Fruit fly (Drosophila melanogaster) whole organism, pupa: Measurements from ENCODE around the gene H15.

ENCODE experiments used
- CG10348 ChIP-seq: fragments of 200-800 bp; sonication (Bioruptor generic); IDR thresholded peaks from 2 replicates; pipeline ENCODE4 v1.3.6; 2022; ENCODE audit warnings: missing biosample characterization, missing genetic modification characterization
- CG12605 ChIP-seq: fragments of 200-800 bp; sonication (Bioruptor generic); IDR thresholded peaks from 2 replicates; pipeline ENCODE4 v1.3.6; 2022; ENCODE audit warnings: missing biosample characterization, missing genetic modification characterization
- CG13204 ChIP-seq: fragments of 200-800 bp; sonication (Bioruptor generic); optimal IDR thresholded peaks from 2 replicates; lab custom pipeline; 2018; ENCODE audit warnings: missing biosample characterization, mild to moderate bottlenecking, missing genetic modification characterization, moderate library complexity
- CG14655 ChIP-seq: fragments of 200-800 bp; sonication (Bioruptor generic); optimal IDR thresholded peaks from 3 replicates; lab custom pipeline; 2017; ENCODE audit warnings: mild to moderate bottlenecking, missing biosample characterization, missing genetic modification reagents, missing genetic modification characterization
- CG15710 ChIP-seq: fragments of 200-800 bp; sonication (Bioruptor generic); optimal IDR thresholded peaks from 2 replicates; lab custom pipeline; 2018; ENCODE audit warnings: missing biosample characterization, mild to moderate bottlenecking, missing genetic modification characterization, moderate library complexity
- CG17806 ChIP-seq: fragments of 200-800 bp; sonication (Bioruptor generic); optimal IDR thresholded peaks from 2 replicates; lab custom pipeline; 2018; ENCODE audit warnings: missing biosample characterization, mild to moderate bottlenecking, missing genetic modification characterization, moderate library complexity
- CG32121 ChIP-seq: fragments of 200-800 bp; sonication (Bioruptor generic); IDR thresholded peaks from 2 replicates; pipeline ENCODE4 v1.3.6; 2022; ENCODE audit warnings: missing biosample characterization, missing genetic modification characterization
- CG34367 ChIP-seq: fragments of 200-800 bp; sonication (Bioruptor generic); optimal IDR thresholded peaks from 2 replicates; lab custom pipeline; 2018; ENCODE audit warnings: missing biosample characterization, mild to moderate bottlenecking, missing genetic modification characterization
- CG4496 ChIP-seq: fragments of 200-800 bp; sonication (Bioruptor generic); IDR thresholded peaks from 3 replicates; pipeline ENCODE4 v1.3.6; 2022; ENCODE audit warnings: missing biosample characterization, missing genetic modification characterization
- CG8159 ChIP-seq: fragments of 200-800 bp; sonication (Bioruptor generic); optimal IDR thresholded peaks from 3 replicates; lab custom pipeline; 2018; ENCODE audit warnings: missing biosample characterization, mild to moderate bottlenecking, missing genetic modification characterization, moderate library complexity
- CG8301 ChIP-seq: fragments of 200-800 bp; sonication (Bioruptor generic); optimal IDR thresholded peaks from 2 replicates; lab custom pipeline; 2018; ENCODE audit warnings: missing biosample characterization, mild to moderate bottlenecking, missing genetic modification characterization
- CG9948 ChIP-seq: fragments of 200-800 bp; sonication (Bioruptor generic); optimal IDR thresholded peaks from 2 replicates; lab custom pipeline; 2018; ENCODE audit warnings: missing biosample characterization, mild to moderate bottlenecking, missing genetic modification characterization, moderate library complexity
- D1 ChIP-seq: fragments of 200-800 bp; sonication (Bioruptor generic); optimal IDR thresholded peaks from 2 replicates; lab custom pipeline; 2018; ENCODE audit warnings: missing biosample characterization, mild to moderate bottlenecking, missing genetic modification characterization, moderate library complexity
- EcR ChIP-seq: fragments of 200-800 bp; sonication (Bioruptor generic); optimal IDR thresholded peaks from 3 replicates; lab custom pipeline; 2019; ENCODE audit warnings: missing biosample characterization, missing genetic modification characterization, mild to moderate bottlenecking, moderate library complexity, missing genetic modification reagents
- Ets98B ChIP-seq: fragments of 200-800 bp; sonication (Bioruptor generic); IDR thresholded peaks from 2 replicates; pipeline ENCODE4 v1.3.6; 2022; ENCODE audit warnings: missing biosample characterization, missing genetic modification characterization
- Pif1A ChIP-seq: fragments of 200-800 bp; sonication (Bioruptor generic); optimal IDR thresholded peaks from 3 replicates; lab custom pipeline; 2016; ENCODE audit warnings: missing biosample characterization, missing genetic modification characterization
- Pif1B ChIP-seq: fragments of 200-800 bp; sonication (Bioruptor generic); optimal IDR thresholded peaks from 3 replicates; lab custom pipeline; 2016; ENCODE audit warnings: missing biosample characterization, missing genetic modification characterization
- Snoo ChIP-seq: fragments of 200-800 bp; sonication (Bioruptor generic); optimal IDR thresholded peaks from 3 replicates; lab custom pipeline; 2017; ENCODE audit warnings: missing biosample characterization, mild to moderate bottlenecking, missing genetic modification characterization, inconsistent platforms
- fd96Ca ChIP-seq: fragments of 200-800 bp; sonication (Bioruptor generic); IDR thresholded peaks from 3 replicates; pipeline ENCODE4 v1.3.6; 2022; ENCODE audit warnings: missing biosample characterization, missing genetic modification characterization
- gl ChIP-seq: fragments of 200-800 bp; sonication (Bioruptor generic); optimal IDR thresholded peaks from 2 replicates; lab custom pipeline; 2018; ENCODE audit warnings: missing biosample characterization, mild to moderate bottlenecking, missing genetic modification characterization
- rn ChIP-seq: fragments of 200-800 bp; sonication (Bioruptor generic); IDR thresholded peaks from 2 replicates; pipeline ENCODE4 v1.3.6; 2022; ENCODE audit warnings: missing biosample characterization, missing genetic modification characterization

Gene H15

dm6 chr2L:5442406-5443035 lies 38.4 kb downstream of the H15 start:
- TF ChIP-seq CG8159 (tag; lab: Kevin White, UChicago) (no peak), CG9948 (tag; lab: Kevin White, UChicago) (no peak), CG14655 (GFP tag; lab: Kevin White, UChicago) (no peak), CG17806 (tag; lab: Kevin White, UChicago) (no peak)

dm6 chr2L:5444675-5445074 lies 40.6 kb downstream of the H15 start:
- TF ChIP-seq D1 (tag; lab: Kevin White, UChicago): no peak
- peak; percentile 72 for TF ChIP-seq CG9948 (tag; lab: Kevin White, UChicago)
- TF ChIP-seq rn (GFP tag; lab: Robert Waterston, UW): no peak
- peak; percentile 67 for TF ChIP-seq CG34367 (tag; lab: Kevin White, UChicago)
- peak; percentile 62 for TF ChIP-seq CG13204 (GFP tag; lab: Kevin White, UChicago)
- TF ChIP-seq CG14655 (GFP tag; lab: Kevin White, UChicago): peak; percentile 61
- TF ChIP-seq CG10348 (GFP tag; lab: Robert Waterston, UW): no peak
- peak; percentile 88 for TF ChIP-seq CG15710
- TF ChIP-seq Pif1B (GFP tag; lab: Kevin White, UChicago): peak; percentile 62
- peak; percentile 85 for TF ChIP-seq CG8159 (tag; lab: Kevin White, UChicago)
- TF ChIP-seq Snoo (tag; lab: Kevin White, UChicago): peak; percentile 72
- TF ChIP-seq Ets98B: no peak
- TF ChIP-seq CG32121: no peak
- peak; percentile 50 for TF ChIP-seq gl
- no peak for TF ChIP-seq CG4496 (GFP tag; lab: Robert Waterston, UW)
- peak; percentile 80 for TF ChIP-seq EcR (GFP tag; lab: Kevin White, UChicago)
- 0 out of 3 replicates have a peak, but pooled peaks have one; percentile 16 for TF ChIP-seq fd96Ca (GFP tag; lab: Robert Waterston, UW)
- TF ChIP-seq CG17806 (tag; lab: Kevin White, UChicago): peak; percentile 73
- peak; percentile 31 for TF ChIP-seq CG8301
- peak; percentile 57 for TF ChIP-seq Pif1A (GFP tag; lab: Kevin White, UChicago)
- 0 out of 2 replicates have a peak, but pooled peaks have one; percentile 45 for TF ChIP-seq CG12605 (GFP tag; lab: Robert Waterston, UW)

dm6 chr2L:5445488-5446171 lies 41.5 kb downstream of the H15 start:
- TF ChIP-seq CG8159 (tag; lab: Kevin White, UChicago) (peak; percentile 1), rn (GFP tag; lab: Robert Waterston, UW) (no peak)
- TF ChIP-seq, all 21 proteins: peak for 1

- TF ChIP-seq CG12605 (GFP tag; lab: Robert Waterston, UW) (no peak), CG8159 (tag; lab: Kevin White, UChicago) (peak; percentile 36), Ets98B (no peak), CG10348 (GFP tag; lab: Robert Waterston, UW) (no peak), CG15710 (no peak)
These were observed 42.1 kb downstream of the H15 start for dm6 chr2L:5446202-5446601.

dm6 chr2L:5447241-5447640 lies 43.2 kb downstream of the H15 start:
- TF ChIP-seq Snoo (tag; lab: Kevin White, UChicago): no peak
- TF ChIP-seq CG12605 (GFP tag; lab: Robert Waterston, UW): no peak
- TF ChIP-seq CG15710: no peak
- TF ChIP-seq, all 21 proteins: peak for 0

dm6 chr2L:5448148-5448547 lies 44.1 kb downstream of the H15 start:
- TF ChIP-seq CG17806 (tag; lab: Kevin White, UChicago) (no peak), CG9948 (tag; lab: Kevin White, UChicago) (no peak), CG32121 (no peak), fd96Ca (GFP tag; lab: Robert Waterston, UW) (no peak), CG12605 (GFP tag; lab: Robert Waterston, UW) (no peak), Ets98B (no peak), Pif1B (GFP tag; lab: Kevin White, UChicago) (no peak), CG10348 (GFP tag; lab: Robert Waterston, UW) (no peak), CG8159 (tag; lab: Kevin White, UChicago) (no peak), CG8301 (no peak), Snoo (tag; lab: Kevin White, UChicago) (no peak), CG14655 (GFP tag; lab: Kevin White, UChicago) (no peak), Pif1A (GFP tag; lab: Kevin White, UChicago) (no peak), gl (no peak), D1 (tag; lab: Kevin White, UChicago) (no peak), rn (GFP tag; lab: Robert Waterston, UW) (no peak), CG34367 (tag; lab: Kevin White, UChicago) (no peak), CG15710 (no peak), CG13204 (GFP tag; lab: Kevin White, UChicago) (no peak), CG4496 (GFP tag; lab: Robert Waterston, UW) (no peak)
